Worm (Caenorhabditis elegans): Measurements from ENCODE around the gene ccch-3.

ccch-3 gene

ce11 chrV:12636248-12636647 is 23.2 kb downstream of the ccch-3 start (continued):
- peak in 1 of 2 experiments; percentile 3 for TF ChIP-seq mdl-1 (tag; optimal IDR thresholded peaks at IDR 0.05)
- no peak for TF ChIP-seq egl-27 (tag; optimal IDR thresholded peaks at IDR 0.05)
- no peak for TF ChIP-seq nhr-28 (tag; optimal IDR thresholded peaks at IDR 0.05)
- no peak for TF ChIP-seq ces-1 (GFP tag; optimal IDR thresholded peaks at IDR 0.05)
- TF ChIP-seq hlh-4 (tag; optimal IDR thresholded peaks at IDR 0.05), result no peak
- no peak for TF ChIP-seq hpl-2 (GFP tag; optimal IDR thresholded peaks at IDR 0.05)
- no peak for TF ChIP-seq skn-1 (tag; optimal IDR thresholded peaks at IDR 0.05)
- no peak for TF ChIP-seq isw-1 (GFP tag; IDR thresholded peaks at IDR 0.05)
- no peak for TF ChIP-seq mep-1 (tag; optimal IDR thresholded peaks at IDR 0.05)
- peak; percentile 85 for TF ChIP-seq nhr-85 (tag)
- TF ChIP-seq swsn-7 (tag; optimal IDR thresholded peaks at IDR 0.05), result peak; percentile 27
- TF ChIP-seq xbp-1 (tag; optimal IDR thresholded peaks at IDR 0.05), result no peak
- no peak for TF ChIP-seq nhr-76 (tag; optimal IDR thresholded peaks at IDR 0.05)
- TF ChIP-seq jun-1 (tag; optimal IDR thresholded peaks at IDR 0.05), result no peak
- no peak for TF ChIP-seq C04F5.9 (tag; optimal IDR thresholded peaks at IDR 0.05)
- no peak for TF ChIP-seq egl-13 (tag; optimal IDR thresholded peaks at IDR 0.05)
- no peak for TF ChIP-seq tlp-1 (tag; optimal IDR thresholded peaks at IDR 0.05)
- TF ChIP-seq alr-1 (tag; optimal IDR thresholded peaks at IDR 0.05; ENCODE audit: borderline replicate concordance), result no peak
- TF ChIP-seq hlh-17 (GFP tag; optimal IDR thresholded peaks at IDR 0.05; ENCODE audit: borderline replicate concordance), result no peak
- no peak for TF ChIP-seq grh-1 (GFP tag; IDR thresholded peaks at IDR 0.05)
- TF ChIP-seq nhr-90 (tag; optimal IDR thresholded peaks at IDR 0.05; ENCODE audit: poor library complexity), result no peak
- peak; percentile 15 for TF ChIP-seq irx-1 (tag; optimal IDR thresholded peaks at IDR 0.05)
- no peak for TF ChIP-seq ceh-88 (GFP tag; IDR thresholded peaks at IDR 0.05)
- no peak for TF ChIP-seq dpl-1 (GFP tag; optimal IDR thresholded peaks at IDR 0.05)
- peak; percentile 33 for TF ChIP-seq aha-1 (tag; optimal IDR thresholded peaks at IDR 0.05)
- peak; percentile 91 for TF ChIP-seq nhr-71 (tag; optimal IDR thresholded peaks at IDR 0.05)
- TF ChIP-seq aly-2 (tag; optimal IDR thresholded peaks at IDR 0.05), result no peak
- no peak for TF ChIP-seq nhr-11 (tag; optimal IDR thresholded peaks at IDR 0.05)
- TF ChIP-seq elt-3 (tag; optimal IDR thresholded peaks at IDR 0.05), result peak in 2 of 6 experiments; percentile 13 to 39
- TF ChIP-seq lsy-2 (tag; optimal IDR thresholded peaks at IDR 0.05), result peak; percentile 22 to 49
- no peak for TF ChIP-seq lir-3 (tag; optimal IDR thresholded peaks at IDR 0.05; ENCODE audit: poor library complexity)
- TF ChIP-seq pax-3 (tag; optimal IDR thresholded peaks at IDR 0.05), result no peak
- TF ChIP-seq elt-2 (tag; optimal IDR thresholded peaks at IDR 0.05), result no peak
- no peak for TF ChIP-seq unc-30 (tag; optimal IDR thresholded peaks at IDR 0.05)
- no peak for TF ChIP-seq fkh-10 (GFP tag; optimal IDR thresholded peaks at IDR 0.05)

ce11 chrV:12635218-12635617 is 24.3 kb downstream of the ccch-3 start:
- TF ChIP-seq lir-3 (tag; optimal IDR thresholded peaks at IDR 0.05; ENCODE audit: poor library complexity) (peak; percentile 70), pax-3 (tag; optimal IDR thresholded peaks at IDR 0.05) (peak; percentile 52), nhr-28 (tag; optimal IDR thresholded peaks at IDR 0.05) (no peak), zip-4 (GFP tag; optimal IDR thresholded peaks at IDR 0.05) (no peak), nhr-19 (GFP tag; conservative IDR thresholded peaks at IDR 0.05) (peak; percentile 79), pqm-1 (tag; optimal IDR thresholded peaks at IDR 0.05) (no peak), swsn-7 (tag; optimal IDR thresholded peaks at IDR 0.05) (peak; percentile 20), C34B4.2 (tag; optimal IDR thresholded peaks at IDR 0.05) (no peak), rnt-1 (tag; optimal IDR thresholded peaks at IDR 0.05) (no peak), C16A3.4 (tag; optimal IDR thresholded peaks at IDR 0.05) (peak; percentile 59), jun-1 (tag; optimal IDR thresholded peaks at IDR 0.05) (peak; percentile 13), elt-2 (tag; optimal IDR thresholded peaks at IDR 0.05) (peak; percentile 66), alr-1 (tag; optimal IDR thresholded peaks at IDR 0.05; ENCODE audit: borderline replicate concordance) (no peak), nhr-47 (tag; optimal IDR thresholded peaks at IDR 0.05) (peak; percentile 60), egl-13 (tag; optimal IDR thresholded peaks at IDR 0.05) (no peak), hlh-17 (GFP tag; optimal IDR thresholded peaks at IDR 0.05; ENCODE audit: borderline replicate concordance) (no peak), hlh-4 (tag; optimal IDR thresholded peaks at IDR 0.05) (no peak), zag-1 (tag; optimal IDR thresholded peaks at IDR 0.05) (no peak), lin-14 (GFP tag; optimal IDR thresholded peaks at IDR 0.05) (peak; percentile 90), irx-1 (tag; optimal IDR thresholded peaks at IDR 0.05) (peak; percentile 57), aha-1 (tag; optimal IDR thresholded peaks at IDR 0.05) (no peak), unc-98 (GFP tag; IDR thresholded peaks at IDR 0.05) (no peak), nhr-76 (tag; optimal IDR thresholded peaks at IDR 0.05) (no peak), xbp-1 (tag; optimal IDR thresholded peaks at IDR 0.05) (peak; percentile 26), skn-1 (tag; optimal IDR thresholded peaks at IDR 0.05) (peak; percentile 58), grh-1 (GFP tag; IDR thresholded peaks at IDR 0.05) (peak; percentile 87), fkh-10 (GFP tag; optimal IDR thresholded peaks at IDR 0.05) (no peak), lsy-2 (tag; optimal IDR thresholded peaks at IDR 0.05) (peak; percentile 66 to 69), tbx-2 (tag; optimal IDR thresholded peaks at IDR 0.05) (peak; percentile 65), mef-2 (tag; optimal IDR thresholded peaks at IDR 0.05) (no peak), efl-1 (optimal IDR thresholded peaks at IDR 0.05) (peak in 1 of 2 experiments; percentile 35), efl-1 (GFP tag; optimal IDR thresholded peaks at IDR 0.05 in 1 of 2) (peak; percentile 20 to 92), nhr-85 (tag) (peak; percentile 98)
